Fruit fly (Drosophila melanogaster): ENCODE data around the gene PGAP5.

The PGAP5 gene

DNA sequence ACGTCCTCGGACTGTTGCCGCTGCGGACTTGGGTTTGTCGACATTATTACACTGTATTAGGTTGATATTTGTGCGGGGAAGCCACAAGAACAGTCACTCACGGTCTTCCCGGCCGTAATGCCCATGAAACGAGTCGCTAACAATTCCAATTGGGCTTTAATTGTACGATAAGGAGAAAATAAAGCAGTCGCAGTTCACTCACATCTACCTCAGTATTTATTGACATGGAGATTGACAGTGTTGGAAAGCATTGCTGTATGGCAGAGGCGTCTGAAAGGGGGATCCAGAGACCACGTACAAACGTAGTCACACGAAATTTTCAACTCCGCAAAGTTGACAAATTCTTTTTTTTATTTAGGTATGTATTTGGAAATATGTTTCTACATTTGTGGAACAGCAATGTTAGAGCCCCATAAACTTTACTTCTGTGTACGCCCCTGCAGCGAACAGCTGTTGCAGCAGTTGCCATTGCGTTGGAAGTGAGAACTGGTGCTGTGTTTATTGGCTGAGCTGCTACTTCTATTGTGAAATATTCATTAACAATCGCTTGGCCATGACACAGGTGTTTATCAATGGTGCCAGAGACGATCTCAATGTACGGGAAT is 14.1 kb downstream of the PGAP5 start, which contains the start of the genes CG8372 and CG8360 (continued):
- TF ChIP-seq CG8478 (optimal IDR thresholded peaks at IDR 0.05): no peak
- peak; percentile 98 for TF ChIP-seq al (GFP tag; IDR thresholded peaks at IDR 0.05)
- peak; percentile 93 for TF ChIP-seq exex (tag; optimal IDR thresholded peaks at IDR 0.05)
- peak; percentile 99 for TF ChIP-seq Hmr (GFP tag; optimal IDR thresholded peaks at IDR 0.05)
- TF ChIP-seq psq (GFP tag; optimal IDR thresholded peaks at IDR 0.05): peak; percentile 95
- peak; percentile 97 for TF ChIP-seq CG15601 (tag; optimal IDR thresholded peaks at IDR 0.05)
- peak; percentile 97 for TF ChIP-seq Gsc (GFP tag; IDR thresholded peaks at IDR 0.05)
- peak in 1 of 3 experiments; percentile 98 for TF ChIP-seq lola (GFP tag; optimal IDR thresholded peaks at IDR 0.05)
- peak; percentile 99 for TF ChIP-seq slp2 (GFP tag; optimal IDR thresholded peaks at IDR 0.05)
- peak; percentile 99 for TF ChIP-seq Awh (GFP tag; IDR thresholded peaks at IDR 0.05)
- TF ChIP-seq lilli (GFP tag; optimal IDR thresholded peaks at IDR 0.05): peak; percentile 100
- peak; percentile 99 for TF ChIP-seq Antp (GFP tag; optimal IDR thresholded peaks at IDR 0.05)
- TF ChIP-seq ftz-f1 (GFP tag; optimal IDR thresholded peaks at IDR 0.05): peak; percentile 82
- TF ChIP-seq YL-1 (GFP tag; optimal IDR thresholded peaks at IDR 0.05): peak; percentile 99
- peak; percentile 93 for TF ChIP-seq CG3995 (GFP tag; optimal IDR thresholded peaks at IDR 0.05)
- TF ChIP-seq Sox102F (GFP tag; optimal IDR thresholded peaks at IDR 0.05): peak; percentile 98
- peak; percentile 93 for TF ChIP-seq CG6654 (GFP tag; optimal IDR thresholded peaks at IDR 0.05)
- TF ChIP-seq az2 (GFP tag; optimal IDR thresholded peaks at IDR 0.05): peak; percentile 99
- peak; percentile 99 for TF ChIP-seq gem (tag; optimal IDR thresholded peaks at IDR 0.05)
- TF ChIP-seq CG2712 (tag; optimal IDR thresholded peaks at IDR 0.05): peak; percentile 99
- TF ChIP-seq CG10431 (GFP tag; optimal IDR thresholded peaks at IDR 0.05): peak; percentile 92
- TF ChIP-seq Nf-YC (tag; optimal IDR thresholded peaks at IDR 0.05): peak; percentile 92
- peak; percentile 98 for TF ChIP-seq ro (GFP tag; IDR thresholded peaks at IDR 0.05)
- TF ChIP-seq Ada2b (GFP tag; IDR thresholded peaks at IDR 0.05): peak; percentile 99
- peak; percentile 89 for TF ChIP-seq E2f2 (GFP tag; IDR thresholded peaks at IDR 0.05)
- TF ChIP-seq gro (GFP tag; optimal IDR thresholded peaks at IDR 0.05): peak; percentile 99
- peak; percentile 97 for TF ChIP-seq CG9215 (GFP tag; IDR thresholded peaks at IDR 0.05)
- peak; percentile 99 for TF ChIP-seq CG2889 (GFP tag; IDR thresholded peaks at IDR 0.05)
- peak; percentile 90 for TF ChIP-seq Adf1 (GFP tag; IDR thresholded peaks at IDR 0.05)
- peak; percentile 97 for TF ChIP-seq CG1024 (GFP tag; IDR thresholded peaks at IDR 0.05)
- TF ChIP-seq bab2 (GFP tag; optimal IDR thresholded peaks at IDR 0.05): peak; percentile 99
- TF ChIP-seq crc (GFP tag; optimal IDR thresholded peaks at IDR 0.05): peak; percentile 99
- peak; percentile 98 to 99 for TF ChIP-seq bsh (GFP tag; optimal IDR thresholded peaks at IDR 0.05)
- TF ChIP-seq CG7786 (GFP tag; optimal IDR thresholded peaks at IDR 0.05): peak; percentile 99
- no peak for TF ChIP-seq Hr39 (optimal IDR thresholded peaks at IDR 0.05)
- TF ChIP-seq CG7271 (tag; optimal IDR thresholded peaks at IDR 0.05): peak; percentile 96
- TF ChIP-seq ara (GFP tag; IDR thresholded peaks at IDR 0.05): peak; percentile 99
- TF ChIP-seq CG33213 (GFP tag; optimal IDR thresholded peaks at IDR 0.05): peak; percentile 99

DNA sequence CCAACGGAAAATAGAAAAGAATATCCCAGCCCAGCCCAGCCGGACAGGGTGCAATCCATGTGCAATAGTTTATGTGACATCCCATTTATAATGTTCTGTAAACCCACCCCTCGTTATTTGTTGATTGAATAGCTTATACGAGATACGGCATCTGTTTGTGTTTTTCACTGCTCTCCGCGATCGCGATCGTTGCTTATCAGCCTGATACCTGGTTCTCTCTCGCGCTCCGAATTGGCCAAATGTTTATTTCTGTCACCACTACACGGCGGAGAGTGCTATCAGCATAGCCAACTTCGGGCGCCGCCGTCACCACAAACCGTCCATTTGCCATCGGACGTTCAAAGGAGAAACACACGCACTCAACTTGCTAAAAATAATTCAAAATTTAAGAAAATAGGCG is 15.3 kb downstream of the PGAP5 start, which contains the start of gene CG8353:
Gene CG8353 (plus strand): TSS at position 59 of the 400 bp plus-strand sequence.
- TF ChIP-seq Sin3A (optimal IDR thresholded peaks at IDR 0.05) (no peak), exex (tag; optimal IDR thresholded peaks at IDR 0.05) (peak; percentile 52), Med (GFP tag) (peak; percentile 50), pros (GFP tag; optimal IDR thresholded peaks at IDR 0.05) (peak; percentile 33), CG10543 (GFP tag; optimal IDR thresholded peaks at IDR 0.05) (peak; percentile 30), CG4360 (GFP tag; IDR thresholded peaks at IDR 0.05) (no peak), Abd-B (GFP tag; optimal IDR thresholded peaks at IDR 0.05) (no peak), zfh2 (GFP tag; optimal IDR thresholded peaks at IDR 0.05) (no peak), Ets65A (GFP tag) (peak; percentile 14), grn (GFP tag; optimal IDR thresholded peaks at IDR 0.05) (peak; percentile 97), ci (GFP tag; IDR thresholded peaks at IDR 0.05) (no peak), GATAe (GFP tag; conservative IDR thresholded peaks at IDR 0.05) (peak; percentile 54; the same call in 1 of the 2 replicates), Sry-δ (GFP tag; optimal IDR thresholded peaks at IDR 0.05) (peak; percentile 1), p53 (GFP tag; optimal IDR thresholded peaks at IDR 0.05) (no peak), HmgZ (tag; optimal IDR thresholded peaks at IDR 0.05) (peak; percentile 52), Deaf1 (tag; optimal IDR thresholded peaks at IDR 0.05) (peak; percentile 83), CG2120 (GFP tag; optimal IDR thresholded peaks at IDR 0.05) (peak; percentile 12)
